Fruit fly (Drosophila melanogaster): ENCODE results near the gene msl-2.

msl-2 gene

dm6 chr2L:3466846-3467245 lies 934 bp upstream of the msl-2 start:
- TF ChIP-seq ey (GFP tag; optimal IDR thresholded peaks at IDR 0.05) = no peak
- no peak for TF ChIP-seq h (GFP tag; optimal IDR thresholded peaks at IDR 0.05)
- TF ChIP-seq woc (GFP tag; optimal IDR thresholded peaks at IDR 0.05) = no peak
- TF ChIP-seq Vsx2 (GFP tag; optimal IDR thresholded peaks at IDR 0.05; ENCODE audit: partially characterized antibody) = no peak
- TF ChIP-seq dsf (GFP tag; optimal IDR thresholded peaks at IDR 0.05; ENCODE audit: borderline replicate concordance) = no peak
- TF ChIP-seq Hr78 (GFP tag; optimal IDR thresholded peaks at IDR 0.05) = no peak
- TF ChIP-seq sage (GFP tag; optimal IDR thresholded peaks at IDR 0.05) = no peak
- TF ChIP-seq usp (GFP tag; optimal IDR thresholded peaks at IDR 0.05) = no peak

- TF ChIP-seq Vsx2 (GFP tag; optimal IDR thresholded peaks at IDR 0.05; ENCODE audit: partially characterized antibody) = no peak
- TF ChIP-seq Myc (optimal IDR thresholded peaks at IDR 0.05) = no peak
- no peak for TF ChIP-seq br (GFP tag; optimal IDR thresholded peaks at IDR 0.05)
- TF ChIP-seq dsf (GFP tag; optimal IDR thresholded peaks at IDR 0.05; ENCODE audit: borderline replicate concordance) = no peak
- TF ChIP-seq Rel (GFP tag; optimal IDR thresholded peaks at IDR 0.05) = no peak
- no peak for TF ChIP-seq Rel (tag; optimal IDR thresholded peaks at IDR 0.05)
- TF ChIP-seq fru (GFP tag; optimal IDR thresholded peaks at IDR 0.05) = no peak
- TF ChIP-seq HLH106 (tag; optimal IDR thresholded peaks at IDR 0.05) = no peak
- TF ChIP-seq Hnf4 (GFP tag; optimal IDR thresholded peaks at IDR 0.05) = no peak
- no peak for TF ChIP-seq Abd-B (GFP tag; optimal IDR thresholded peaks at IDR 0.05)
- no peak for TF ChIP-seq jim (GFP tag; optimal IDR thresholded peaks at IDR 0.05)
- no peak for TF ChIP-seq tai (GFP tag; optimal IDR thresholded peaks at IDR 0.05)
These were observed 486 bp downstream of the msl-2 start for dm6 chr2L:3465426-3465825.

dm6 chr2L:3461760-3462159 lies 4.2 kb downstream of the msl-2 start, which contains the start of gene CG3246:
CG3246 (minus strand) TSS chr2L:3461952.
- TF ChIP-seq N (GFP tag; optimal IDR thresholded peaks at IDR 0.05) (no peak), foxo (GFP tag; optimal IDR thresholded peaks at IDR 0.05) (no peak), dmrt93B (GFP tag; optimal IDR thresholded peaks at IDR 0.05) (no peak), Sp1 (GFP tag; optimal IDR thresholded peaks at IDR 0.05) (no peak), Hr83 (GFP tag; optimal IDR thresholded peaks at IDR 0.05; ENCODE audit: poor library complexity, severe bottlenecking) (no peak), CrebA (GFP tag; optimal IDR thresholded peaks at IDR 0.05; ENCODE audit: borderline replicate concordance) (no peak), lola (GFP tag; optimal IDR thresholded peaks at IDR 0.05) (no peak)

dm6 chr2L:3457007-3457406 lies 8.9 kb downstream of the msl-2 start, which contains the start of the genes Cog3 and Sec5:
Cog3 (minus strand) TSS chr2L:3457064.
Sec5 (plus strand) TSS chr2L:3457302.
- TF ChIP-seq Dfd (GFP tag; optimal IDR thresholded peaks at IDR 0.05) (no peak), Sp1 (GFP tag; optimal IDR thresholded peaks at IDR 0.05) (peak; percentile 81), dl (GFP tag; optimal IDR thresholded peaks at IDR 0.05; ENCODE audit: insufficient read depth in 1 of 2, partially characterized antibody in 2 of 2) (no peak), ey (GFP tag; optimal IDR thresholded peaks at IDR 0.05) (peak; percentile 9), pan (optimal IDR thresholded peaks at IDR 0.05) (no peak), sv (GFP tag; optimal IDR thresholded peaks at IDR 0.05) (peak; percentile 47), CG9705 (GFP tag; optimal IDR thresholded peaks at IDR 0.05) (peak; percentile 84), usp (GFP tag; optimal IDR thresholded peaks at IDR 0.05) (no peak), OdsH (GFP tag; optimal IDR thresholded peaks at IDR 0.05) (peak; percentile 49), N (GFP tag; optimal IDR thresholded peaks at IDR 0.05) (no peak), Myc (optimal IDR thresholded peaks at IDR 0.05) (peak; percentile 100), rgr (GFP tag; optimal IDR thresholded peaks at IDR 0.05) (peak; percentile 77), HLH106 (tag; optimal IDR thresholded peaks at IDR 0.05) (peak; percentile 86), dsf (GFP tag; optimal IDR thresholded peaks at IDR 0.05; ENCODE audit: borderline replicate concordance) (no peak), foxo (GFP tag; optimal IDR thresholded peaks at IDR 0.05) (no peak), Rel (GFP tag; optimal IDR thresholded peaks at IDR 0.05) (no peak), Rel (tag; optimal IDR thresholded peaks at IDR 0.05) (peak; percentile 65), psq (GFP tag; optimal IDR thresholded peaks at IDR 0.05) (peak; percentile 70)

dm6 chr2L:3452286-3452685 lies 13.6 kb downstream of the msl-2 start, which contains the start of gene CG12795:
CG12795 (plus strand) TSS chr2L:3452466.
- TF ChIP-seq brk (GFP tag; optimal IDR thresholded peaks at IDR 0.05) (no peak), Rel (GFP tag; optimal IDR thresholded peaks at IDR 0.05) (no peak), Rel (tag; optimal IDR thresholded peaks at IDR 0.05) (peak; percentile 30), tai (GFP tag; optimal IDR thresholded peaks at IDR 0.05) (no peak), dmrt93B (GFP tag; optimal IDR thresholded peaks at IDR 0.05) (no peak)

Measured in whole organism, wandering third instar larva.